Fruit fly (Drosophila melanogaster) whole organism, embryonic: Measurements from ENCODE around the gene CG8870.

ENCODE experiments used
- Blimp-1 ChIP-seq: fragments of 200-800 bp; sonication (Bioruptor generic); optimal IDR thresholded peaks from 3 replicates; lab custom pipeline; 2018; ENCODE audit warnings: missing biosample characterization, missing genetic modification characterization, mild to moderate bottlenecking, moderate library complexity, missing genetic modification reagents
- Bteb2 ChIP-seq: fragments of 200-800 bp; sonication (Bioruptor generic); optimal IDR thresholded peaks from 2 replicates; lab custom pipeline; 2016; ENCODE audit warnings: missing biosample characterization, missing genetic modification characterization
- CG12104 ChIP-seq: fragments of 200-800 bp; sonication (Bioruptor generic); optimal IDR thresholded peaks from 3 replicates; lab custom pipeline; 2016; ENCODE audit warnings: missing biosample characterization, missing genetic modification characterization
- CG15601 ChIP-seq: fragments of 200-800 bp; sonication (Bioruptor generic); optimal IDR thresholded peaks from 3 replicates; lab custom pipeline; 2019; ENCODE audit warnings: missing biosample characterization, mild to moderate bottlenecking, missing genetic modification characterization, moderate library complexity
- CG1647 ChIP-seq: fragments of 200-800 bp; sonication (Bioruptor generic); optimal IDR thresholded peaks from 3 replicates; lab custom pipeline; 2016; ENCODE audit warnings: missing biosample characterization, missing genetic modification characterization
- CG16813 ChIP-seq: fragments of 200-800 bp; sonication (Bioruptor generic); IDR thresholded peaks from 3 replicates; pipeline ENCODE4 v1.3.6; 2022; ENCODE audit warnings: missing biosample characterization, missing genetic modification characterization; ENCODE audit not compliant: partially characterized antibody
- CG17361 ChIP-seq: fragments of 200-800 bp; sonication (Bioruptor generic); IDR thresholded peaks from 3 replicates; pipeline ENCODE4 v1.3.6; 2022; ENCODE audit warnings: missing biosample characterization, missing genetic modification characterization
- CG17568 ChIP-seq: fragments of 200-800 bp; sonication (Bioruptor generic); optimal IDR thresholded peaks from 2 replicates; lab custom pipeline; 2018; ENCODE audit warnings: missing biosample characterization, mild to moderate bottlenecking, missing genetic modification characterization, moderate library complexity
- CG17829 ChIP-seq: fragments of 200-800 bp; optimal IDR thresholded peaks from 2 replicates; lab custom pipeline; 2019; ENCODE audit warnings: missing biosample characterization, mild to moderate bottlenecking, missing genetic modification characterization, moderate library complexity
- CG33213 ChIP-seq: fragments of 200-800 bp; sonication (Bioruptor generic); optimal IDR thresholded peaks from 3 replicates; lab custom pipeline; 2016; ENCODE audit warnings: missing biosample characterization, missing genetic modification characterization
- CG3847 ChIP-seq: fragments of 200-800 bp; sonication (Bioruptor generic); IDR thresholded peaks from 2 replicates; pipeline ENCODE4 v1.3.6; 2022; ENCODE audit warnings: missing biosample characterization, missing genetic modification characterization
- CG42726 ChIP-seq: fragments of 200-800 bp; sonication (Bioruptor generic); IDR thresholded peaks from 2 replicates; pipeline ENCODE4 v1.3.6; 2022; ENCODE audit warnings: missing biosample characterization, missing genetic modification characterization; ENCODE audit not compliant: partially characterized antibody
- CG6791 ChIP-seq: fragments of 200-800 bp; sonication (Bioruptor generic); IDR thresholded peaks from 3 replicates; pipeline ENCODE4 v1.3.6; 2022; ENCODE audit warnings: missing biosample characterization, missing genetic modification characterization; ENCODE audit not compliant: partially characterized antibody
- CG8359 ChIP-seq: fragments of 200-800 bp; sonication (Bioruptor generic); optimal IDR thresholded peaks from 2 replicates; lab custom pipeline; 2017; ENCODE audit warnings: missing biosample characterization, mild to moderate bottlenecking, missing genetic modification characterization, borderline replicate concordance
- CG8765 ChIP-seq: fragments of 200-800 bp; sonication (Bioruptor generic); IDR thresholded peaks from 2 replicates; pipeline ENCODE4 v1.3.6; 2022; ENCODE audit warnings: missing biosample characterization, missing genetic modification characterization
- CG9876 ChIP-seq: fragments of 200-800 bp; sonication (Bioruptor generic); optimal IDR thresholded peaks from 2 replicates; lab custom pipeline; 2016; ENCODE audit warnings: missing biosample characterization, missing genetic modification characterization
- Chrac-16 ChIP-seq: fragments of 200-800 bp; sonication (Bioruptor generic); optimal IDR thresholded peaks from 3 replicates; lab custom pipeline; 2016; ENCODE audit warnings: missing biosample characterization, missing genetic modification characterization
- CkIIα-i1 ChIP-seq: fragments of 200-800 bp; sonication (Bioruptor generic); IDR thresholded peaks from 2 replicates; pipeline ENCODE4 v1.3.6; 2022; ENCODE audit warnings: missing biosample characterization, missing genetic modification characterization
- E2f1 ChIP-seq: fragments of 200-800 bp; sonication (Bioruptor generic); IDR thresholded peaks from 2 replicates; pipeline ENCODE4 v1.3.6; 2022; ENCODE audit warnings: missing biosample characterization, missing genetic modification characterization
- Fer2 ChIP-seq: fragments of 200-800 bp; sonication (Bioruptor generic); optimal IDR thresholded peaks from 2 replicates; lab custom pipeline; 2018; ENCODE audit warnings: missing biosample characterization, mild to moderate bottlenecking, missing genetic modification characterization, moderate library complexity
- HHEX ChIP-seq: fragments of 200-800 bp; sonication (Bioruptor generic); optimal IDR thresholded peaks from 3 replicates; lab custom pipeline; 2017; ENCODE audit warnings: missing biosample characterization, mild to moderate bottlenecking, missing genetic modification characterization, missing genetic modification reagents
- Jarid2 ChIP-seq: fragments of 200-800 bp; sonication (Bioruptor generic); optimal IDR thresholded peaks from 3 replicates; lab custom pipeline; 2017; ENCODE audit warnings: mild to moderate bottlenecking, missing biosample characterization, missing genetic modification reagents, missing genetic modification characterization
- Max ChIP-seq: fragments of 200-800 bp; sonication (Bioruptor generic); optimal IDR thresholded peaks from 2 replicates; lab custom pipeline; 2016; ENCODE audit warnings: missing biosample characterization, mild to moderate bottlenecking, missing genetic modification characterization
- NC2β ChIP-seq: fragments of 200-800 bp; sonication (Bioruptor generic); optimal IDR thresholded peaks from 2 replicates; lab custom pipeline; 2016; ENCODE audit warnings: missing biosample characterization, missing genetic modification characterization
- Oli ChIP-seq: fragments of 200-800 bp; sonication (Bioruptor generic); optimal IDR thresholded peaks from 2 replicates; lab custom pipeline; 2018; ENCODE audit warnings: missing biosample characterization, mild to moderate bottlenecking, missing genetic modification characterization, moderate library complexity
- Sox100B ChIP-seq: fragments of 200-800 bp; sonication (Bioruptor generic); optimal IDR thresholded peaks from 3 replicates; lab custom pipeline; 2018; ENCODE audit warnings: missing biosample characterization, mild to moderate bottlenecking, missing genetic modification characterization
- Stat92E ChIP-seq, 3 experiments: fragments of >200 bp in 2 of 3; fragments of 200-800 bp in 1 of 3; sonication (Bioruptor generic) in 1 of 3; optimal IDR thresholded peaks; 2 replicates each; lab custom pipeline; 2017 to 2019; ENCODE audit warnings: missing biosample characterization in 3 of 3, missing genetic modification characterization in 3 of 3, mild to moderate bottlenecking in 1 of 3, moderate library complexity in 1 of 3
- amos ChIP-seq: fragments of 200-800 bp; sonication (Bioruptor generic); IDR thresholded peaks from 2 replicates; pipeline ENCODE4 v1.3.6; 2022; ENCODE audit warnings: missing biosample characterization, missing genetic modification characterization; ENCODE audit not compliant: partially characterized antibody
- ara ChIP-seq: fragments of 200-800 bp; sonication (Bioruptor generic); IDR thresholded peaks from 2 replicates; pipeline ENCODE4 v1.3.6; 2022; ENCODE audit warnings: missing biosample characterization, missing genetic modification characterization
- bcd ChIP-seq: fragments of 200-800 bp; sonication (Bioruptor generic); optimal IDR thresholded peaks from 2 replicates; lab custom pipeline; 2017; ENCODE audit warnings: missing biosample characterization, mild to moderate bottlenecking, missing genetic modification characterization
- cg ChIP-seq: fragments of 200-800 bp; sonication (Bioruptor generic); optimal IDR thresholded peaks from 3 replicates; lab custom pipeline; 2019; ENCODE audit warnings: missing biosample characterization, mild to moderate bottlenecking, missing genetic modification characterization, moderate library complexity
- chm ChIP-seq: fragments of 200-800 bp; sonication (Bioruptor generic); IDR thresholded peaks from 2 replicates; pipeline ENCODE4 v1.3.6; 2022; ENCODE audit warnings: missing biosample characterization, missing genetic modification characterization
- dm ChIP-seq: fragments of 200-800 bp; sonication (Bioruptor generic); optimal IDR thresholded peaks from 3 replicates; lab custom pipeline; 2016; ENCODE audit warnings: missing biosample characterization, missing genetic modification characterization
- eyg ChIP-seq: fragments of 200-800 bp; sonication (Bioruptor generic); optimal IDR thresholded peaks from 3 replicates; lab custom pipeline; 2016; ENCODE audit warnings: missing biosample characterization, missing genetic modification characterization
- fd102C ChIP-seq: fragments of 200-800 bp; sonication (Bioruptor generic); optimal IDR thresholded peaks from 2 replicates; lab custom pipeline; 2018; ENCODE audit warnings: missing biosample characterization, mild to moderate bottlenecking, missing genetic modification characterization, moderate library complexity
- grau ChIP-seq: fragments of 200-800 bp; optimal IDR thresholded peaks from 3 replicates; lab custom pipeline; 2019; ENCODE audit warnings: missing biosample characterization, mild to moderate bottlenecking, missing genetic modification characterization, moderate library complexity
- inv ChIP-seq: fragments of 200-800 bp; sonication (Bioruptor generic); IDR thresholded peaks from 2 replicates; pipeline ENCODE4 v1.3.6; 2022; ENCODE audit warnings: missing biosample characterization, missing genetic modification characterization; ENCODE audit not compliant: partially characterized antibody
- lov ChIP-seq, 2 experiments: fragments of 200-800 bp in 1 of 2; fragments of >200 bp in 1 of 2; sonication (Bioruptor generic) in 1 of 2; IDR thresholded peaks in 1 of 2; optimal IDR thresholded peaks in 1 of 2; 2 replicates in 1 of 2; 3 replicates in 1 of 2; pipeline versions ENCODE4 v1.3.6 to Lab custom; 2017 to 2022; ENCODE audit warnings: missing biosample characterization in 1 of 2, missing genetic modification characterization in 1 of 2
- mam ChIP-seq: fragments of 200-800 bp; sonication (Bioruptor generic); optimal IDR thresholded peaks from 3 replicates; lab custom pipeline; 2016; ENCODE audit warnings: missing biosample characterization, missing genetic modification characterization
- mirr ChIP-seq: fragments of 200-800 bp; sonication (Bioruptor generic); optimal IDR thresholded peaks from 3 replicates; lab custom pipeline; 2018; ENCODE audit warnings: missing biosample characterization, mild to moderate bottlenecking, missing genetic modification characterization
- nau ChIP-seq: fragments of 200-800 bp; sonication (Bioruptor generic); optimal IDR thresholded peaks from 3 replicates; lab custom pipeline; 2017; ENCODE audit warnings: missing biosample characterization, mild to moderate bottlenecking, missing genetic modification characterization, missing genetic modification reagents
- pb ChIP-seq: fragments of 200-800 bp; sonication (Bioruptor generic); optimal IDR thresholded peaks from 3 replicates; lab custom pipeline; 2016; ENCODE audit warnings: missing biosample characterization, missing genetic modification characterization
- pita ChIP-seq: fragments of 200-800 bp; sonication (Bioruptor generic); optimal IDR thresholded peaks from 2 replicates; lab custom pipeline; 2017; ENCODE audit warnings: missing biosample characterization, mild to moderate bottlenecking, missing genetic modification characterization
- sc ChIP-seq, 3 experiments: fragments of >200 bp in 2 of 3; fragments of 200-800 bp in 1 of 3; sonication (Bioruptor generic) in 1 of 3; optimal IDR thresholded peaks; 2 replicates in 2 of 3; 3 replicates in 1 of 3; lab custom pipeline; 2017; ENCODE audit warnings: mild to moderate bottlenecking in 1 of 3, missing biosample characterization in 1 of 3, missing genetic modification characterization in 1 of 3, missing genetic modification reagents in 1 of 3
- sna ChIP-seq: fragments of 200-800 bp; sonication (Bioruptor generic); IDR thresholded peaks from 2 replicates; pipeline ENCODE4 v1.3.6; 2022; ENCODE audit warnings: missing biosample characterization, missing genetic modification characterization; ENCODE audit not compliant: partially characterized antibody
- ttk ChIP-seq: fragments of 200-800 bp; sonication (Bioruptor generic); IDR thresholded peaks from 2 replicates; pipeline ENCODE4 v2.1.2; 2022; ENCODE audit warnings: missing biosample characterization, missing genetic modification characterization

CG8870 gene

DNA sequence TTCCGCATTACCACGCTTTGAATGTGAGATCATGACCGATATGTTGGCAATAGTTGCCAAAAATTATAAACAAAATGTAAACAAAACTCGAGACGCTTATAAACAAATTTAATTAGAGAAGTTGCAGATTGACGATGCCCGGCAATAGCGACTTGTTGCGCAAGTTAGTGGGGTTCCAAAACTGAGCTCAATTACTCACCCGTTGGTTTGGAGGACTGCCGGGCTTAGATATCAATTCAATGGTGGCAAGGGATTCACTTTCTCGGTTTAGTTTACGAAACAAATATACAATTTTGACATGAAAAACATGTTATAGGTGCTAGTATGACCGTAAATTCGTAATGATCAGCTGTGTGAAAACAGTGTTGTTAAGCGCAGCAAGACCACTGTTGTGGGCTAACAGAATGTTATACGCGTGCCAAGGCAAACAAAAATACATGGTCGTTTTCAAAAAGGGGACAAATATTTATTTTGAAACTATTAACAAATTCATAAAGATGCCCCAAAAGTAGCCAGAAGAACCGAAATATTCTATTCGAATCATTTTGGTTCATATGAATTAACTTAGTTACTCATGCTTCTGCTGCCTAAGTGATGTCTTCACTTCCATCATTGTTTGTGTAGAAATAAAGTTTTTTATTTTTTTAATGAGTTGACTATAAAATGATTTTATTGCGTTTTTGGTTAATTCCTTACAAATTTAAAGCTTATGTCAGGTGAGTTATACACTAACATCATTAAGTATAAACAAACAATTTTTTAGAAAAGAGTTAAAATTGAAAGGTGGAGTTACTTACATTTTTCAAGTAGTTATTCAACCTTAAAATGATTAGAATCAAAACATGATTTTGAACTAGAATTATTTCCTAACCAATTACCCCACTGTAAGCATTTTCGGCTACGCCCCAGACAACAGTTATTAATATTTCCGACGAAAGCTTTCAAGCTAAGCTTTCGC lies 12.8 kb upstream of the CG8870 start, which contains the start of gene Elp6 (continued):
- TF ChIP-seq pb (GFP tag; lab: Kevin White, UChicago) (no peak), E2f1 (peak; percentile 67), CG16813 (no peak), pita (GFP tag; lab: Kevin White, UChicago) (no peak), Sox100B (GFP tag; lab: Kevin White, UChicago) (peak; percentile 81), CG17568 (GFP tag; lab: Kevin White, UChicago) (peak; percentile 38), NC2β (GFP tag; lab: Kevin White, UChicago) (no peak), HHEX (GFP tag; lab: Kevin White, UChicago) (peak; percentile 71), lov (optimal IDR thresholded peaks at IDR 0.05; lab: Kevin White, UChicago) (no peak), lov (GFP tag; IDR thresholded peaks at IDR 0.05; lab: Robert Waterston, UW) (no peak), CG9876 (GFP tag; lab: Kevin White, UChicago) (no peak), mam (GFP tag; lab: Kevin White, UChicago) (peak; percentile 63), Bteb2 (GFP tag; lab: Kevin White, UChicago) (peak; percentile 62), CG17829 (tag; lab: Kevin White, UChicago) (no peak), CG3847 (GFP tag; lab: Robert Waterston, UW) (peak; percentile 32; the same call in 1 of the 2 replicates), nau (no peak), CG42726 (no peak), sna (GFP tag; lab: Robert Waterston, UW) (no peak), mirr (GFP tag; lab: Kevin White, UChicago) (no peak), Blimp-1 (GFP tag; lab: Kevin White, UChicago) (peak; percentile 48), CG8359 (no peak), inv (GFP tag; lab: Robert Waterston, UW) (no peak), ttk (GFP tag; lab: Robert Waterston, UW) (peak; percentile 51), fd102C (GFP tag; lab: Kevin White, UChicago) (no peak), bcd (peak; percentile 73), grau (peak; percentile 71), Stat92E (GFP tag; optimal IDR thresholded peaks at IDR 0.05; lab: Kevin White, UChicago) (no peak), CG1647 (peak; percentile 45), eyg (GFP tag; lab: Kevin White, UChicago) (peak; percentile 52), cg (GFP tag; lab: Kevin White, UChicago) (no peak), ara (GFP tag; lab: Robert Waterston, UW) (no peak), CG33213 (GFP tag; lab: Kevin White, UChicago) (peak; percentile 37), sc (optimal IDR thresholded peaks at IDR 0.05; lab: Kevin White, UChicago) (no peak), sc (GFP tag; optimal IDR thresholded peaks at IDR 0.05; lab: Kevin White, UChicago) (peak; percentile 43), CkIIα-i1 (0 out of 2 replicates have a peak, but pooled peaks have one; percentile 10), CG12104 (GFP tag; lab: Kevin White, UChicago) (peak; percentile 72), CG6791 (GFP tag; lab: Robert Waterston, UW) (no peak), dm (GFP tag; lab: Kevin White, UChicago) (peak; percentile 54), Jarid2 (GFP tag; lab: Kevin White, UChicago) (peak; percentile 25), Fer2 (tag; lab: Kevin White, UChicago) (peak; percentile 25), Chrac-16 (peak; percentile 57), chm (no peak), Max (GFP tag; lab: Kevin White, UChicago) (peak; percentile 38), CG15601 (tag; lab: Kevin White, UChicago) (no peak), CG17361 (GFP tag; lab: Robert Waterston, UW) (peak; percentile 90), CG8765 (GFP tag; lab: Robert Waterston, UW) (no peak), Oli (tag; lab: Kevin White, UChicago) (peak; percentile 77), amos (no peak)
